Worm (Caenorhabditis elegans): Measurements from ENCODE around the gene fipr-5.
A peak's percentile ranks its signal among the peaks of the same experiment; 100 is the strongest.

Gene fipr-5

DNA sequence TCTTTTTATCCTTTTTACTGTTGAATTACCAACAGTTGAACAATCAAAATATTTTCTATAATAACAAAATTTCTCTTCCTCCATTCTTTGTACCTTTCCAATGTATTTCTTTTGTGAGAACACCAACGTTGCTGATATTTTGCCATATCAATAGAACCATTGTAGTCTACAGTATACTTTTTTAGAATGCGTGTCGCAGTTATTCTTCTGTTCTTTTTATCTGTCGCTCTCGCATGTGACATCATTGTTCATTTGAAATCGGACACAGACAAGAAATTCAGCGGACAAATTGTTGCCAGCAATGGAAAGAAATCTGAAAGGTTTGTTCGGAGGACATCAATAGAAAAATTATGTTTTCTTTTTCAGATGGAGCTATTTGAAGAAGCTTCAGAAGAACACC, 19.3 kb downstream of the fipr-5 start, which contains the start of gene ZK856.7:
ZK856.7 (plus strand) TSS at position 186 of the 400 bp plus-strand sequence.
- no peak for TF ChIP-seq ama-1 (optimal IDR thresholded peaks at IDR 0.05)
- TF ChIP-seq ama-1 (GFP tag; optimal IDR thresholded peaks at IDR 0.05), result peak in 1 of 2 experiments; percentile 7
- TF ChIP-seq ceh-91 (GFP tag; IDR thresholded peaks at IDR 0.05), result no peak
- no peak for TF ChIP-seq cebp-1 (GFP tag; IDR thresholded peaks at IDR 0.05)
- TF ChIP-seq cebp-1 (tag; optimal IDR thresholded peaks at IDR 0.05), result no peak

DNA sequence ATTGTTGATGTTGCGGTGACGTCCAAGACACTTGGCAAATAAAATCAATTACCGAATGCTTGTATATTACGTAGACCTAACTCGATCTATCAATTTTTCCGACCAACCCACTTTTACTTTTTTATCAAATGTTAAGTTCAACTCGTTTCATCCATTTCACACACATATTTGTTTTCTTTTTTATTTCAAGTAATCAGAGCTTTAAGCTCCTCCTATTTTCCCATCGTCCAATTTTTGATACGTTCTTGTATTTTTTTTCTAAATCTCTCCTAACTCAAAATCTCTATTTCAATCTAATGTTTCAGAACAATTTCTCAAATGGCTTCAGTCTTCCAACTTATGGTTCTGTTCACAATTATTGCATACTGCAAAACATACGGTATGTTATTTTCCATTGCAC, 22.8 kb downstream of the fipr-5 start, which contains the start of gene ZK856.6:
ZK856.6 (plus strand) TSS at position 301 of the 400 bp plus-strand sequence.
- TF ChIP-seq mcd-1 (GFP tag; IDR thresholded peaks at IDR 0.05), result no peak
- TF ChIP-seq D2030.7 (GFP tag; IDR thresholded peaks at IDR 0.05), result no peak
- TF ChIP-seq hrde-1 (tag; optimal IDR thresholded peaks at IDR 0.05; ENCODE audit: borderline replicate concordance), result no peak
- no peak for TF ChIP-seq sea-2 (GFP tag; IDR thresholded peaks at IDR 0.05)

- no peak for TF ChIP-seq let-526 (GFP tag; IDR thresholded peaks at IDR 0.05)
- TF ChIP-seq ztf-18 (tag; optimal IDR thresholded peaks at IDR 0.05), result no peak
- TF ChIP-seq zfh-2 (GFP tag; conservative IDR thresholded peaks at IDR 0.05), result no peak
- no peak for TF ChIP-seq dox-1 (GFP tag; IDR thresholded peaks at IDR 0.05)
- TF ChIP-seq hrde-1 (tag; optimal IDR thresholded peaks at IDR 0.05; ENCODE audit: borderline replicate concordance), result no peak
- no peak for TF ChIP-seq aptf-2 (GFP tag; conservative IDR thresholded peaks at IDR 0.05)
- peak; percentile 23 for TF ChIP-seq nhr-80 (tag; optimal IDR thresholded peaks at IDR 0.05)
- TF ChIP-seq Y56A3A.18 (GFP tag; IDR thresholded peaks at IDR 0.05), result no peak
- no peak for TF ChIP-seq chd-7 (tag; optimal IDR thresholded peaks at IDR 0.05)
Observed at ce11 chrV:10191242-10191641, 30.0 kb downstream of the fipr-5 start.

DNA sequence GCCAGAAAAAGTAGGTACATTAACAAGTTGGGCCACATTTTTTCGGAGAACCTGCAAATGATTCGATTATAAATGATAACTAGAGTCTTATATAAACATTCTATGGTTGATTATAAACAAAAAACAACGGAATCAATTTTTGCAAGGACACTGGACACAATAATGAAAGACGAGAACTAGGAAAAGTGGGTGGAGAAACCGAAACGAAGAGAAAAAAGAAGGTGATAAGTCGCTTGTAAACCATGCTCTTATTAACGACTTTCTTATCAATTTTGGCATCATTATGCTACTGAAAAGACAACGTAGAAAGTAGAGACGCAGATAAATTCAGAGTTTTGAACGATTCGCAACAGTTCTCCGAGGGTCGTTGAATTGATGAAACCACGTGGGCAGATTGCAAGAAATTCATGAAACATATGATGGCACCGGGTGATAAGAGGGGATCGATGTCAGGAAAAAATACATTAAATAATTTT, 31.1 kb downstream of the fipr-5 start, which contains the start of gene ZK856.5:
ZK856.5 (minus strand) TSS at position 51 of the 476 bp plus-strand sequence.
- TF ChIP-seq egrh-3 (GFP tag; IDR thresholded peaks at IDR 0.05) (no peak), let-607 (tag; optimal IDR thresholded peaks at IDR 0.05) (peak in 1 of 2 experiments; percentile 16), nhr-80 (tag; optimal IDR thresholded peaks at IDR 0.05) (peak; percentile 69)

ce11 chrV:10185719-10186118, 35.5 kb downstream of the fipr-5 start, which contains the start of gene ZK856.18:
TSS of gene ZK856.18 (minus strand) at chrV:10186007.
- no peak for TF ChIP-seq bed-2 (GFP tag; IDR thresholded peaks at IDR 0.05)
- no peak for TF ChIP-seq lin-54 (GFP tag; optimal IDR thresholded peaks at IDR 0.05)
- TF ChIP-seq him-1 (tag; optimal IDR thresholded peaks at IDR 0.05), result no peak
- no peak for TF ChIP-seq nfya-1 (tag; optimal IDR thresholded peaks at IDR 0.05; ENCODE audit: borderline replicate concordance, insufficient read depth)
- TF ChIP-seq ceh-79 (tag; optimal IDR thresholded peaks at IDR 0.05), result no peak
- no peak for TF ChIP-seq egl-18 (GFP tag; IDR thresholded peaks at IDR 0.05)
- no peak for TF ChIP-seq nhr-179 (tag; optimal IDR thresholded peaks at IDR 0.05)
- no peak for TF ChIP-seq attf-5 (GFP tag; optimal IDR thresholded peaks at IDR 0.05)

DNA sequence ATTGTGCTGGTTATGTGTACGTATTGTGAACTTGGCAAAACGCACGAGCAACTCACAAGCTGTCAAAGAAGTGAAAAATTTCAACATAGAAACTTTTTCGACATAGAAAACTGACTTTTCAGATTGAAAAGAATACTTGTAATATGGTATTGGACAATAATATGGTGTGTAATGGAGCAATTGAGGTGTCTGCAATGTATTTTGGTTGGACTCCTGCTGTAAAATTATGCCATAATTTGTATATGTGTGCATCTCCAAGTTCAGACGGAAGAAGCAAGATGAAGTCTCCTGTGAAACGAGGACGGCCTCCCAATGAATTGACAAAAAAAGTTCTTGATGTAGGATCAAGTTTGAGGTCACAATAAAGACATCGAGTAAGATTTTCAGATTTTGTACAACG, 37.4 kb downstream of the fipr-5 start:
- TF ChIP-seq nhr-179 (tag; optimal IDR thresholded peaks at IDR 0.05) (no peak), lag-1 (GFP tag; IDR thresholded peaks at IDR 0.05) (no peak), madf-6 (GFP tag; IDR thresholded peaks at IDR 0.05) (no peak), lin-35 (GFP tag; optimal IDR thresholded peaks at IDR 0.05) (no peak), ztf-6 (GFP tag; IDR thresholded peaks at IDR 0.05) (no peak), nhr-90 (tag; optimal IDR thresholded peaks at IDR 0.05) (no peak), F37B4.10 (GFP tag; IDR thresholded peaks at IDR 0.05) (no peak), lin-26 (GFP tag; IDR thresholded peaks at IDR 0.05) (no peak), nfya-2 (GFP tag; IDR thresholded peaks at IDR 0.05) (no peak), B0261.1 (tag; optimal IDR thresholded peaks at IDR 0.05) (no peak), F33H1.4 (GFP tag; IDR thresholded peaks at IDR 0.05) (no peak), lir-1 (GFP tag; conservative IDR thresholded peaks at IDR 0.05) (no peak), nhr-80 (tag; optimal IDR thresholded peaks at IDR 0.05) (no peak)
